Worm (Caenorhabditis elegans) whole organism, mixed stage, embryonic: ENCODE measurements around the gene ogt-1.

ENCODE experiments used
- M03D4.4 ChIP-seq: sonication (generic microtip); optimal IDR thresholded peaks from 2 replicates; lab custom pipeline; 2017; ENCODE audit warnings: mild to moderate bottlenecking, missing genetic modification characterization, missing compliant biosample characterization
- bed-3 ChIP-seq: fragments of 200-800 bp; sonication (Bioruptor generic); optimal IDR thresholded peaks from 3 replicates; lab custom pipeline; 2018; ENCODE audit warnings: mild to moderate bottlenecking, missing genetic modification characterization, moderate library complexity, missing compliant biosample characterization
- blmp-1 ChIP-seq: fragments of 150-350 bp; optimal IDR thresholded peaks from 2 replicates; lab custom pipeline; 2014; ENCODE audit warnings: missing biosample characterization, missing genetic modification characterization
- ceh-39 ChIP-seq: fragments of 150-350 bp; optimal IDR thresholded peaks from 2 replicates; lab custom pipeline; 2014; ENCODE audit warnings: missing biosample characterization, missing genetic modification characterization
- ceh-43 ChIP-seq: fragments of 200-800 bp; sonication (Bioruptor generic); optimal IDR thresholded peaks from 2 replicates; lab custom pipeline; 2018; ENCODE audit warnings: mild to moderate bottlenecking, missing genetic modification characterization, moderate library complexity, missing compliant biosample characterization
- ceh-83 ChIP-seq: fragments of 200-800 bp; sonication (Bioruptor generic); optimal IDR thresholded peaks from 2 replicates; lab custom pipeline; 2018; ENCODE audit warnings: mild to moderate bottlenecking, missing genetic modification characterization, missing compliant biosample characterization
- ces-1 ChIP-seq: fragments of 150-350 bp; optimal IDR thresholded peaks from 2 replicates; lab custom pipeline; 2014; ENCODE audit warnings: missing biosample characterization, missing genetic modification reagents, missing genetic modification characterization
- cnd-1 ChIP-seq: fragments of 200-800 bp; sonication (Bioruptor generic); optimal IDR thresholded peaks from 2 replicates; lab custom pipeline; 2018; ENCODE audit warnings: mild to moderate bottlenecking, missing genetic modification characterization, missing compliant biosample characterization
- drap-1 ChIP-seq: fragments of 200-800 bp; sonication (Bioruptor generic); optimal IDR thresholded peaks from 3 replicates; lab custom pipeline; 2018; ENCODE audit warnings: mild to moderate bottlenecking, missing genetic modification characterization, missing compliant biosample characterization
- elt-1 ChIP-seq: sonication (generic microtip); optimal IDR thresholded peaks from 2 replicates; lab custom pipeline; 2017; ENCODE audit warnings: missing genetic modification characterization, mild to moderate bottlenecking, missing compliant biosample characterization, antibody characterized with exemption, moderate library complexity, borderline replicate concordance; ENCODE audit not compliant: insufficient read depth
- flh-1 ChIP-seq: fragments of 200-800 bp; sonication (Bioruptor generic); optimal IDR thresholded peaks from 2 replicates; lab custom pipeline; 2018; ENCODE audit warnings: mild to moderate bottlenecking, missing genetic modification characterization, moderate library complexity, missing compliant biosample characterization
- hlh-1 ChIP-seq: fragments of 150-350 bp; optimal IDR thresholded peaks from 2 replicates; lab custom pipeline; 2014; ENCODE audit warnings: missing biosample characterization, missing genetic modification reagents, missing genetic modification characterization
- lin-13 ChIP-seq: fragments of 150-350 bp; optimal IDR thresholded peaks from 2 replicates; lab custom pipeline; 2014; ENCODE audit warnings: missing biosample characterization, missing genetic modification characterization
- lin-32 ChIP-seq: fragments of 200-800 bp; sonication (Bioruptor generic); optimal IDR thresholded peaks from 2 replicates; lab custom pipeline; 2018; ENCODE audit warnings: mild to moderate bottlenecking, missing genetic modification characterization, missing compliant biosample characterization
- lsy-2 ChIP-seq: fragments of 150-350 bp; optimal IDR thresholded peaks from 2 replicates; lab custom pipeline; 2014; ENCODE audit warnings: missing biosample characterization, missing genetic modification characterization
- mab-5 ChIP-seq: fragments of 150-350 bp; optimal IDR thresholded peaks from 2 replicates; lab custom pipeline; 2014; ENCODE audit warnings: missing biosample characterization, missing genetic modification characterization
- mep-1 ChIP-seq: fragments of 150-350 bp; optimal IDR thresholded peaks from 2 replicates; lab custom pipeline; 2017; ENCODE audit warnings: missing biosample characterization, missing genetic modification reagents, missing genetic modification characterization, inconsistent platforms
- mls-2 ChIP-seq: sonication (generic microtip); optimal IDR thresholded peaks from 2 replicates; lab custom pipeline; 2016; ENCODE audit warnings: mild to moderate bottlenecking, missing genetic modification characterization, moderate library complexity, missing compliant biosample characterization
- nhr-12 ChIP-seq: fragments of 150-350 bp; optimal IDR thresholded peaks from 2 replicates; lab custom pipeline; 2014; ENCODE audit warnings: missing biosample characterization, missing genetic modification characterization
- nhr-237 ChIP-seq: fragments of 150-350 bp; optimal IDR thresholded peaks from 2 replicates; lab custom pipeline; 2014; ENCODE audit warnings: missing biosample characterization, missing genetic modification characterization
- nhr-28 ChIP-seq: fragments of 150-350 bp; optimal IDR thresholded peaks from 2 replicates; lab custom pipeline; 2014; ENCODE audit warnings: missing biosample characterization, missing genetic modification characterization
- nhr-76 ChIP-seq: sonication (generic microtip); optimal IDR thresholded peaks from 2 replicates; lab custom pipeline; 2017; ENCODE audit warnings: missing biosample characterization, missing genetic modification characterization
- pha-4 ChIP-seq: fragments of 150-350 bp; optimal IDR thresholded peaks from 2 replicates; lab custom pipeline; 2018; ENCODE audit warnings: missing biosample characterization, missing genetic modification reagents, missing genetic modification characterization
- sem-2 ChIP-seq: fragments of 200-800 bp; sonication (Bioruptor generic); optimal IDR thresholded peaks from 2 replicates; lab custom pipeline; 2018; ENCODE audit warnings: mild to moderate bottlenecking, missing genetic modification characterization, missing compliant biosample characterization
- sptf-1 ChIP-seq: sonication (generic microtip); optimal IDR thresholded peaks from 2 replicates; lab custom pipeline; 2017; ENCODE audit warnings: mild to moderate bottlenecking, missing genetic modification characterization, moderate library complexity, missing compliant biosample characterization
- unc-120 ChIP-seq: sonication (generic microtip); optimal IDR thresholded peaks from 2 replicates; lab custom pipeline; 2017; ENCODE audit warnings: missing genetic modification characterization, missing compliant biosample characterization; ENCODE audit not compliant: poor library complexity, severe bottlenecking
- unc-62 ChIP-seq: fragments of 150-350 bp; optimal IDR thresholded peaks from 2 replicates; lab custom pipeline; 2014; ENCODE audit warnings: missing biosample characterization, missing genetic modification reagents, missing genetic modification characterization
- ztf-11 ChIP-seq: fragments of 150-350 bp; optimal IDR thresholded peaks from 2 replicates; lab custom pipeline; 2014; ENCODE audit warnings: missing biosample characterization, missing genetic modification characterization

Gene ogt-1

ce11 chrIII:7189581-7190128 is 36.1 kb upstream of the ogt-1 start, which contains the start of gene rps-21:
rps-21 (minus strand) TSS chrIII:7189631.
- TF ChIP-seq nhr-237 (tag; lab: Kevin White, UChicago) (peak; percentile 85), drap-1 (GFP tag; lab: Kevin White, UChicago) (no peak), unc-62 (GFP tag; lab: Kevin White, UChicago) (peak; percentile 3), lin-32 (GFP tag; lab: Kevin White, UChicago) (no peak), lin-13 (tag; lab: Kevin White, UChicago) (peak; percentile 16), pha-4 (tag; lab: Kevin White, UChicago) (peak; percentile 54), ces-1 (GFP tag; lab: Kevin White, UChicago) (peak; percentile 92), mep-1 (tag; lab: Kevin White, UChicago) (peak; percentile 87), sptf-1 (tag; lab: Kevin White, UChicago) (peak; percentile 26), ceh-39 (tag; lab: Kevin White, UChicago) (peak; percentile 73), ceh-43 (no peak), lsy-2 (tag; lab: Kevin White, UChicago) (peak; percentile 82), cnd-1 (tag; lab: Kevin White, UChicago) (no peak), unc-120 (tag; lab: Kevin White, UChicago) (peak; percentile 6)
- TF ChIP-seq, all 35 proteins: peak for 10

- no peak for TF ChIP-seq mls-2 (tag; lab: Kevin White, UChicago)
Observed at ce11 chrIII:7188300-7189052, 34.9 kb upstream of the ogt-1 start, which contains the start of the genes F37C12.21 and F37C12.10. F37C12.21 (plus strand) TSS chrIII:7188357. F37C12.10 (minus strand) TSS chrIII:7188384.

ce11 chrIII:7185473-7185872 is 31.9 kb upstream of the ogt-1 start, which contains the start of gene F37C12.14:
F37C12.14 (minus strand) TSS chrIII:7185573.
- TF ChIP-seq M03D4.4 (tag; lab: Kevin White, UChicago): no peak

- no peak for TF ChIP-seq drap-1 (GFP tag; lab: Kevin White, UChicago)
- TF ChIP-seq sptf-1 (tag; lab: Kevin White, UChicago): peak; percentile 4
- TF ChIP-seq hlh-1: no peak
- peak; percentile 47 for TF ChIP-seq nhr-237 (tag; lab: Kevin White, UChicago)
- no peak for TF ChIP-seq mep-1 (tag; lab: Kevin White, UChicago)
- TF ChIP-seq ceh-43: no peak
- no peak for TF ChIP-seq nhr-76 (tag; lab: Kevin White, UChicago)
- no peak for TF ChIP-seq mab-5 (tag; lab: Kevin White, UChicago)
- no peak for TF ChIP-seq nhr-28 (tag; lab: Kevin White, UChicago)
- no peak for TF ChIP-seq sem-2 (GFP tag; lab: Kevin White, UChicago)
- TF ChIP-seq ces-1 (GFP tag; lab: Kevin White, UChicago): peak; percentile 69
- TF ChIP-seq lsy-2 (tag; lab: Kevin White, UChicago): peak; percentile 70
- TF ChIP-seq ceh-39 (tag; lab: Kevin White, UChicago): peak; percentile 24
- no peak for TF ChIP-seq nhr-12 (tag; lab: Kevin White, UChicago)
- no peak for TF ChIP-seq unc-62 (GFP tag; lab: Kevin White, UChicago)
- no peak for TF ChIP-seq bed-3 (GFP tag; lab: Kevin White, UChicago)
- TF ChIP-seq elt-1 (tag; lab: Kevin White, UChicago): no peak
- TF ChIP-seq cnd-1 (tag; lab: Kevin White, UChicago): no peak
- no peak for TF ChIP-seq ceh-83 (GFP tag; lab: Kevin White, UChicago)
- no peak for TF ChIP-seq blmp-1
- no peak for TF ChIP-seq flh-1 (GFP tag; lab: Kevin White, UChicago)
- peak; percentile 82 for TF ChIP-seq pha-4 (tag; lab: Kevin White, UChicago)
- TF ChIP-seq lin-32 (GFP tag; lab: Kevin White, UChicago): no peak
- no peak for TF ChIP-seq ztf-11 (tag; lab: Kevin White, UChicago)
Observed at ce11 chrIII:7184022-7184421, 30.4 kb upstream of the ogt-1 start, which contains the start of gene yju-2. yju-2 (plus strand) TSS chrIII:7184336.

ce11 chrIII:7181822-7182221 is 28.2 kb upstream of the ogt-1 start, which contains the start of gene epg-4:
epg-4 (plus strand) TSS chrIII:7182167.
- TF ChIP-seq hlh-1 (peak; percentile 8), mep-1 (tag; lab: Kevin White, UChicago) (peak; percentile 67), ztf-11 (tag; lab: Kevin White, UChicago) (no peak), sptf-1 (tag; lab: Kevin White, UChicago) (peak; percentile 41), lsy-2 (tag; lab: Kevin White, UChicago) (peak; percentile 7), lin-13 (tag; lab: Kevin White, UChicago) (no peak), mls-2 (tag; lab: Kevin White, UChicago) (peak; percentile 12)
